Fruit fly (Drosophila melanogaster) whole organism, pupa: ENCODE results near the gene Cp36.

Source experiments
- CG10348 ChIP-seq: fragments of 200-800 bp; sonication (Bioruptor generic); IDR thresholded peaks from 2 replicates; pipeline ENCODE4 v1.3.6; 2022; ENCODE audit warnings: missing biosample characterization, missing genetic modification characterization
- CG12605 ChIP-seq: fragments of 200-800 bp; sonication (Bioruptor generic); IDR thresholded peaks from 2 replicates; pipeline ENCODE4 v1.3.6; 2022; ENCODE audit warnings: missing biosample characterization, missing genetic modification characterization
- CG13204 ChIP-seq: fragments of 200-800 bp; sonication (Bioruptor generic); optimal IDR thresholded peaks from 2 replicates; lab custom pipeline; 2018; ENCODE audit warnings: missing biosample characterization, mild to moderate bottlenecking, missing genetic modification characterization, moderate library complexity
- CG14655 ChIP-seq: fragments of 200-800 bp; sonication (Bioruptor generic); optimal IDR thresholded peaks from 3 replicates; lab custom pipeline; 2017; ENCODE audit warnings: mild to moderate bottlenecking, missing biosample characterization, missing genetic modification reagents, missing genetic modification characterization
- CG15710 ChIP-seq: fragments of 200-800 bp; sonication (Bioruptor generic); optimal IDR thresholded peaks from 2 replicates; lab custom pipeline; 2018; ENCODE audit warnings: missing biosample characterization, mild to moderate bottlenecking, missing genetic modification characterization, moderate library complexity
- CG17806 ChIP-seq: fragments of 200-800 bp; sonication (Bioruptor generic); optimal IDR thresholded peaks from 2 replicates; lab custom pipeline; 2018; ENCODE audit warnings: missing biosample characterization, mild to moderate bottlenecking, missing genetic modification characterization, moderate library complexity
- CG32121 ChIP-seq: fragments of 200-800 bp; sonication (Bioruptor generic); IDR thresholded peaks from 2 replicates; pipeline ENCODE4 v1.3.6; 2022; ENCODE audit warnings: missing biosample characterization, missing genetic modification characterization
- CG34367 ChIP-seq: fragments of 200-800 bp; sonication (Bioruptor generic); optimal IDR thresholded peaks from 2 replicates; lab custom pipeline; 2018; ENCODE audit warnings: missing biosample characterization, mild to moderate bottlenecking, missing genetic modification characterization
- CG4496 ChIP-seq: fragments of 200-800 bp; sonication (Bioruptor generic); IDR thresholded peaks from 3 replicates; pipeline ENCODE4 v1.3.6; 2022; ENCODE audit warnings: missing biosample characterization, missing genetic modification characterization
- CG8159 ChIP-seq: fragments of 200-800 bp; sonication (Bioruptor generic); optimal IDR thresholded peaks from 3 replicates; lab custom pipeline; 2018; ENCODE audit warnings: missing biosample characterization, mild to moderate bottlenecking, missing genetic modification characterization, moderate library complexity
- CG8301 ChIP-seq: fragments of 200-800 bp; sonication (Bioruptor generic); optimal IDR thresholded peaks from 2 replicates; lab custom pipeline; 2018; ENCODE audit warnings: missing biosample characterization, mild to moderate bottlenecking, missing genetic modification characterization
- CG9948 ChIP-seq: fragments of 200-800 bp; sonication (Bioruptor generic); optimal IDR thresholded peaks from 2 replicates; lab custom pipeline; 2018; ENCODE audit warnings: missing biosample characterization, mild to moderate bottlenecking, missing genetic modification characterization, moderate library complexity
- D1 ChIP-seq: fragments of 200-800 bp; sonication (Bioruptor generic); optimal IDR thresholded peaks from 2 replicates; lab custom pipeline; 2018; ENCODE audit warnings: missing biosample characterization, mild to moderate bottlenecking, missing genetic modification characterization, moderate library complexity
- EcR ChIP-seq: fragments of 200-800 bp; sonication (Bioruptor generic); optimal IDR thresholded peaks from 3 replicates; lab custom pipeline; 2019; ENCODE audit warnings: missing biosample characterization, missing genetic modification characterization, mild to moderate bottlenecking, moderate library complexity, missing genetic modification reagents
- Ets98B ChIP-seq: fragments of 200-800 bp; sonication (Bioruptor generic); IDR thresholded peaks from 2 replicates; pipeline ENCODE4 v1.3.6; 2022; ENCODE audit warnings: missing biosample characterization, missing genetic modification characterization
- Pif1A ChIP-seq: fragments of 200-800 bp; sonication (Bioruptor generic); optimal IDR thresholded peaks from 3 replicates; lab custom pipeline; 2016; ENCODE audit warnings: missing biosample characterization, missing genetic modification characterization
- Pif1B ChIP-seq: fragments of 200-800 bp; sonication (Bioruptor generic); optimal IDR thresholded peaks from 3 replicates; lab custom pipeline; 2016; ENCODE audit warnings: missing biosample characterization, missing genetic modification characterization
- Snoo ChIP-seq: fragments of 200-800 bp; sonication (Bioruptor generic); optimal IDR thresholded peaks from 3 replicates; lab custom pipeline; 2017; ENCODE audit warnings: missing biosample characterization, mild to moderate bottlenecking, missing genetic modification characterization, inconsistent platforms
- fd96Ca ChIP-seq: fragments of 200-800 bp; sonication (Bioruptor generic); IDR thresholded peaks from 3 replicates; pipeline ENCODE4 v1.3.6; 2022; ENCODE audit warnings: missing biosample characterization, missing genetic modification characterization
- gl ChIP-seq: fragments of 200-800 bp; sonication (Bioruptor generic); optimal IDR thresholded peaks from 2 replicates; lab custom pipeline; 2018; ENCODE audit warnings: missing biosample characterization, mild to moderate bottlenecking, missing genetic modification characterization
- rn ChIP-seq: fragments of 200-800 bp; sonication (Bioruptor generic); IDR thresholded peaks from 2 replicates; pipeline ENCODE4 v1.3.6; 2022; ENCODE audit warnings: missing biosample characterization, missing genetic modification characterization

Gene Cp36

dm6 chrX:8479031-8479568, at the start of gene Cp36:
Cp36 (plus strand) TSS chrX:8479319.
- TF ChIP-seq D1 (tag; lab: Kevin White, UChicago) = no peak

DNA sequence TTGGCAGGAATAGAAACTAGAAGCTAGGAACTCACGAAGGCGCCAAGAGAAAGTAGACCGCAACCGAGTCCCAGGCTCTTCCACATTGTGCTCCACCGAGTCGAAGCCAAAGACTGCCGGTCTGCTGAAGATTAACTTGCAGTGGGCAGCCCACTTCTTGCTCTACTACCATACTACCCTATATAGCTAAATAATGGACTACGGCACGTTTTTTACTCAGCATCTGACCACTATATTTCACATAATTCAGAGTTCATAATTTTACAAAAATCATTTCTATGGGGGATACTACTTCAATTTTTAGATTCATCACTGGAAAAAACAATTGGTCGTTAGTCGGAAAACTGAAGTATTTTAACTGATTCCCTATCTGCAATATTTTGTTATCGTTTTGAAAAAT, 45.4 kb upstream of the Cp36 start, which contains the start of gene CG32712:
Gene CG32712 (minus strand): TSS at position 101 of the 400 bp plus-strand sequence.
- TF ChIP-seq CG9948 (no peak), fd96Ca (GFP tag; lab: Robert Waterston, UW) (no peak), CG12605 (GFP tag; lab: Robert Waterston, UW) (no peak), EcR (GFP tag; lab: Kevin White, UChicago) (no peak), Ets98B (GFP tag; lab: Robert Waterston, UW) (no peak), CG10348 (GFP tag; lab: Robert Waterston, UW) (no peak), CG15710 (tag; lab: Kevin White, UChicago) (no peak), CG14655 (GFP tag; lab: Kevin White, UChicago) (no peak), D1 (tag; lab: Kevin White, UChicago) (no peak), CG32121 (GFP tag; lab: Robert Waterston, UW) (no peak), CG34367 (tag; lab: Kevin White, UChicago) (no peak), CG8159 (no peak)

- peak; percentile 11; the same call in 1 of the 2 replicates for TF ChIP-seq CG12605 (GFP tag; lab: Robert Waterston, UW)
- TF ChIP-seq Snoo (tag; lab: Kevin White, UChicago) = peak; percentile 6
- no peak for TF ChIP-seq EcR (GFP tag; lab: Kevin White, UChicago)
- TF ChIP-seq CG32121 (GFP tag; lab: Robert Waterston, UW) = peak; percentile 30; the same call in 1 of the 2 replicates
- no peak for TF ChIP-seq CG9948
- no peak for TF ChIP-seq Pif1A (GFP tag; lab: Kevin White, UChicago)
- TF ChIP-seq fd96Ca (GFP tag; lab: Robert Waterston, UW) = 0 out of 3 replicates have a peak, but pooled peaks have one; percentile 23
- peak; percentile 32 for TF ChIP-seq CG17806 (tag; lab: Kevin White, UChicago)
- no peak for TF ChIP-seq CG14655 (GFP tag; lab: Kevin White, UChicago)
- peak; percentile 18; the same call in 1 of the 2 replicates for TF ChIP-seq Ets98B (GFP tag; lab: Robert Waterston, UW)
- peak; percentile 34 for TF ChIP-seq CG15710 (tag; lab: Kevin White, UChicago)
- TF ChIP-seq CG4496 (GFP tag; lab: Robert Waterston, UW) = peak; percentile 10; the same call in 1 of the 3 replicates
- peak; percentile 49 for TF ChIP-seq CG34367 (tag; lab: Kevin White, UChicago)
These were observed 42.3 kb upstream of the Cp36 start, which contains the start of gene CG1440 for dm6 chrX:8436656-8437284. CG1440 (plus strand) TSS chrX:8437057.

DNA sequence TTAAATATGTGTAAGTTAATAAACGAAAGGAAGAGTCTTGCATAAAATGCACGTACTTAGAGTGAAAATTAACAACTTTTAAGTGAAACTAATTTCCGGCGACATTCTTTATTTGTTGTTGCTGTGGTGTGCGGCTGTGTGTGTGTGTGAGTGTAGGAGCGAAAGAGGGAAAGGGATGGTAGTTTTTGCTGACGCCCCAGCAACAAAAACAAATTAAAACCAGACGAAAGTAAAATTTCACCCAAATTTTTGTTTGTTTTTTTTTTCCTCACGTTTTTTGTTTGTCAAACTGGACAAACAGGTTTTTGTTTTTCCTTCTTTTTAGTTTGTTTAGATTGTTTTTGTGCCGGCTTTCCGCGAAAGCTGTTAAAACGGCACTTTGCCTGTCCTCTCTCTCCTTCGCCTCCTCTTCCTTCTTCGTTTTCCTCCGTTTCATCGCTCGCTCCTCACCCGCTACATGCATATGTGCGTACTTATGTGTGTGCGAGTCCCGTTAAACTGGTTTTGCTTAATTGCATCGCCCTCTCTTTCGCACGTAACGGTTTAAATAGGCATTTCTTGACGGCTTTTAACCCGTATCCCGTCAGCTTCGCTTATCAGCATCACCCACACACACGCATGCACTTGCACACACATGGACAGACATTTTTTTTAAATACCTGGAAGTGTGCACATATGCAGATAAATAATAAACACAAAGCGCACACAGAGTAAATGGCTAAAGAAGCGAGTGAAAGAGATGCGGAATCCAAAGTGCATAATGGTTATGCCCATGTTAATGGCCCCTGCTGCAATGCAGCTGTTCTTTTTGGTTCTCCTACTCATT, 41.6 kb upstream of the Cp36 start, which contains the start of gene Miga:
Gene Miga (minus strand): TSS at position 536 of the 826 bp plus-strand sequence.
- peak; percentile 11; the same call in 1 of the 2 replicates for TF ChIP-seq Ets98B (GFP tag; lab: Robert Waterston, UW)
- 0 out of 3 replicates have a peak, but pooled peaks have one; percentile 40 for TF ChIP-seq CG4496 (GFP tag; lab: Robert Waterston, UW)
- no peak for TF ChIP-seq CG15710 (tag; lab: Kevin White, UChicago)
- peak; percentile 92 for TF ChIP-seq EcR (GFP tag; lab: Kevin White, UChicago)
- TF ChIP-seq CG12605 (GFP tag; lab: Robert Waterston, UW) = no peak
- TF ChIP-seq gl = no peak
- no peak for TF ChIP-seq CG8159
- peak; percentile 32; the same call in 1 of the 2 replicates for TF ChIP-seq CG32121 (GFP tag; lab: Robert Waterston, UW)
- no peak for TF ChIP-seq D1 (tag; lab: Kevin White, UChicago)
- TF ChIP-seq CG8301 (tag; lab: Kevin White, UChicago) = peak; percentile 2
- TF ChIP-seq Pif1B = peak; percentile 36

dm6 chrX:8442161-8442560, 37.0 kb upstream of the Cp36 start, which contains the start of gene CG12123:
CG12123 (minus strand) TSS chrX:8442348.
- no peak for TF ChIP-seq CG17806 (tag; lab: Kevin White, UChicago)
- no peak for TF ChIP-seq Snoo (tag; lab: Kevin White, UChicago)
- TF ChIP-seq D1 (tag; lab: Kevin White, UChicago) = no peak
- TF ChIP-seq gl = no peak
- no peak for TF ChIP-seq EcR (GFP tag; lab: Kevin White, UChicago)
- TF ChIP-seq CG15710 (tag; lab: Kevin White, UChicago) = no peak

dm6 chrX:8442912-8443311, 36.2 kb upstream of the Cp36 start:
- TF ChIP-seq CG8159 (no peak), Snoo (tag; lab: Kevin White, UChicago) (no peak), CG17806 (tag; lab: Kevin White, UChicago) (no peak), CG13204 (GFP tag; lab: Kevin White, UChicago) (no peak), D1 (tag; lab: Kevin White, UChicago) (no peak), Ets98B (GFP tag; lab: Robert Waterston, UW) (no peak), Pif1A (GFP tag; lab: Kevin White, UChicago) (no peak), CG14655 (GFP tag; lab: Kevin White, UChicago) (no peak), CG4496 (GFP tag; lab: Robert Waterston, UW) (no peak), Pif1B (no peak), CG15710 (tag; lab: Kevin White, UChicago) (no peak), CG9948 (no peak), CG34367 (tag; lab: Kevin White, UChicago) (no peak), rn (GFP tag; lab: Robert Waterston, UW) (no peak), gl (no peak), CG12605 (GFP tag; lab: Robert Waterston, UW) (no peak)
